Worm (Caenorhabditis elegans) whole organism, L2 larva: ENCODE measurements around the gene H12D21.6.

ENCODE experiments used
- F13H6.1 ChIP-seq: sonication (generic microtip); optimal IDR thresholded peaks from 2 replicates; lab custom pipeline; 2016; ENCODE audit warnings: missing genetic modification characterization, missing compliant biosample characterization
- R02D3.7 ChIP-seq: fragments of 150-350 bp; optimal IDR thresholded peaks from 2 replicates; lab custom pipeline; 2014; ENCODE audit warnings: missing biosample characterization, missing genetic modification characterization
- Y55F3AM.14 ChIP-seq: fragments of 200-800 bp; sonication (Bioruptor generic); optimal IDR thresholded peaks from 2 replicates; lab custom pipeline; 2018; ENCODE audit warnings: mild to moderate bottlenecking, missing genetic modification characterization, missing compliant biosample characterization
- ZK546.5 ChIP-seq: sonication (generic microtip); optimal IDR thresholded peaks from 2 replicates; lab custom pipeline; 2017; ENCODE audit warnings: missing biosample characterization, missing genetic modification characterization
- alr-1 ChIP-seq: fragments of 150-350 bp; optimal IDR thresholded peaks from 2 replicates; lab custom pipeline; 2014; ENCODE audit warnings: missing biosample characterization, missing genetic modification characterization
- aly-2 ChIP-seq: fragments of 150-350 bp; optimal IDR thresholded peaks from 2 replicates; lab custom pipeline; 2014; ENCODE audit warnings: missing biosample characterization, missing genetic modification characterization
- blmp-1 ChIP-seq: sonication (generic microtip); optimal IDR thresholded peaks from 2 replicates; lab custom pipeline; 2017; ENCODE audit warnings: missing genetic modification characterization, mild to moderate bottlenecking, missing compliant biosample characterization, antibody characterized with exemption, moderate library complexity; ENCODE audit not compliant: insufficient read depth
- ceh-16 ChIP-seq: fragments of 150-350 bp; optimal IDR thresholded peaks from 2 replicates; lab custom pipeline; 2014; ENCODE audit warnings: missing biosample characterization, missing genetic modification characterization
- ceh-82 ChIP-seq: fragments of 150-350 bp; optimal IDR thresholded peaks from 2 replicates; lab custom pipeline; 2014; ENCODE audit warnings: missing biosample characterization, missing genetic modification characterization
- crh-2 ChIP-seq: sonication (generic microtip); optimal IDR thresholded peaks from 2 replicates; lab custom pipeline; 2017; ENCODE audit warnings: missing biosample characterization, missing genetic modification characterization
- dmd-4 ChIP-seq: sonication (generic microtip); optimal IDR thresholded peaks from 2 replicates; lab custom pipeline; 2017; ENCODE audit warnings: missing biosample characterization, missing genetic modification characterization
- egl-27 ChIP-seq: sonication (generic microtip); optimal IDR thresholded peaks from 3 replicates; lab custom pipeline; 2017; ENCODE audit warnings: missing biosample characterization, missing genetic modification reagents, missing genetic modification characterization
- elt-3 ChIP-seq: sonication (generic microtip); optimal IDR thresholded peaks from 2 replicates; lab custom pipeline; 2017; ENCODE audit warnings: missing biosample characterization, missing genetic modification characterization
- fos-1 ChIP-seq: fragments of 150-350 bp; optimal IDR thresholded peaks from 2 replicates; lab custom pipeline; 2014; ENCODE audit warnings: missing biosample characterization, missing genetic modification characterization
- gmeb-1 ChIP-seq: fragments of 150-350 bp; optimal IDR thresholded peaks from 2 replicates; lab custom pipeline; 2014; ENCODE audit warnings: missing biosample characterization, missing genetic modification characterization
- lin-11 ChIP-seq: fragments of 150-350 bp; sonication (generic microtip); optimal IDR thresholded peaks from 2 replicates; lab custom pipeline; 2014; ENCODE audit warnings: missing biosample characterization, missing genetic modification characterization, inconsistent platforms, mixed read lengths
- lin-13 ChIP-seq: fragments of 150-350 bp; optimal IDR thresholded peaks from 2 replicates; lab custom pipeline; 2014; ENCODE audit warnings: missing biosample characterization, missing genetic modification reagents, missing genetic modification characterization
- lin-39 ChIP-seq: fragments of 150-350 bp; optimal IDR thresholded peaks from 2 replicates; lab custom pipeline; 2014; ENCODE audit warnings: missing biosample characterization, missing genetic modification reagents, missing genetic modification characterization
- lsy-2 ChIP-seq, 2 experiments: fragments of 150-350 bp in 1 of 2; sonication (generic microtip) in 1 of 2; optimal IDR thresholded peaks; 2 replicates each; lab custom pipeline; 2014 to 2017; ENCODE audit warnings: missing biosample characterization in 2 of 2, missing genetic modification characterization in 2 of 2
- mbf-1 ChIP-seq: sonication (generic microtip); optimal IDR thresholded peaks from 2 replicates; lab custom pipeline; 2017; ENCODE audit warnings: missing biosample characterization, missing genetic modification characterization
- mdl-1 ChIP-seq, 2 experiments: fragments of 150-350 bp in 1 of 2; sonication (generic microtip) in 1 of 2; optimal IDR thresholded peaks; 2 replicates each; lab custom pipeline; 2017; ENCODE audit warnings: missing biosample characterization in 2 of 2, missing genetic modification characterization in 2 of 2
- nhr-11 ChIP-seq: fragments of 150-350 bp; optimal IDR thresholded peaks from 2 replicates; lab custom pipeline; 2014; ENCODE audit warnings: missing biosample characterization, missing genetic modification characterization
- nhr-21 ChIP-seq: fragments of 150-350 bp; optimal IDR thresholded peaks from 2 replicates; lab custom pipeline; 2014; ENCODE audit warnings: missing biosample characterization, missing genetic modification characterization
- nhr-23 ChIP-seq: fragments of 150-350 bp; optimal IDR thresholded peaks from 2 replicates; lab custom pipeline; 2014; ENCODE audit warnings: missing biosample characterization, missing genetic modification reagents, missing genetic modification characterization
- nhr-237 ChIP-seq: fragments of 150-350 bp; optimal IDR thresholded peaks from 2 replicates; lab custom pipeline; 2014; ENCODE audit warnings: missing biosample characterization, missing genetic modification characterization
- nhr-25 ChIP-seq: fragments of 150-350 bp; sonication (generic microtip); optimal IDR thresholded peaks from 3 replicates; lab custom pipeline; 2014; ENCODE audit warnings: missing biosample characterization, missing genetic modification characterization
- nhr-77 ChIP-seq: fragments of 150-350 bp; optimal IDR thresholded peaks from 2 replicates; lab custom pipeline; 2014; ENCODE audit warnings: missing biosample characterization, missing genetic modification characterization
- peb-1 ChIP-seq: fragments of 150-350 bp; optimal IDR thresholded peaks from 2 replicates; lab custom pipeline; 2014; ENCODE audit warnings: missing biosample characterization, missing genetic modification characterization
- skn-1 ChIP-seq: sonication (generic microtip); optimal IDR thresholded peaks from 2 replicates; lab custom pipeline; 2017; ENCODE audit warnings: missing biosample characterization, missing genetic modification characterization
- sma-3 ChIP-seq: sonication (generic microtip); optimal IDR thresholded peaks from 2 replicates; lab custom pipeline; 2016; ENCODE audit warnings: missing genetic modification reagents, missing genetic modification characterization, missing compliant biosample characterization
- sma-9 ChIP-seq, 2 experiments: fragments of 150-350 bp in 1 of 2; sonication (generic microtip) in 1 of 2; optimal IDR thresholded peaks; 2 replicates each; lab custom pipeline; 2014 to 2016; ENCODE audit warnings: missing genetic modification characterization in 2 of 2, mild to moderate bottlenecking in 1 of 2, missing biosample characterization in 1 of 2, missing compliant biosample characterization in 1 of 2, missing genetic modification reagents in 1 of 2, moderate library complexity in 1 of 2
- unc-39 ChIP-seq: fragments of 150-350 bp; optimal IDR thresholded peaks from 2 replicates; lab custom pipeline; 2014; ENCODE audit warnings: missing biosample characterization, missing genetic modification characterization
- unc-62 ChIP-seq: fragments of 150-350 bp; optimal IDR thresholded peaks from 2 replicates; lab custom pipeline; 2014; ENCODE audit warnings: missing biosample characterization, missing genetic modification reagents, missing genetic modification characterization
- zag-1 ChIP-seq: fragments of 150-350 bp; optimal IDR thresholded peaks from 2 replicates; lab custom pipeline; 2014; ENCODE audit warnings: missing biosample characterization, missing genetic modification characterization
- ztf-11 ChIP-seq: sonication (generic microtip); optimal IDR thresholded peaks from 2 replicates; lab custom pipeline; 2017; ENCODE audit warnings: missing biosample characterization, missing genetic modification characterization
- ztf-4 ChIP-seq: fragments of 150-350 bp; optimal IDR thresholded peaks from 2 replicates; lab custom pipeline; 2014; ENCODE audit warnings: missing biosample characterization, missing genetic modification characterization

The H12D21.6 gene

ce11 chrV:14897731-14898130 lies at the start of gene H12D21.6:
TSS of gene H12D21.6 (minus strand) at chrV:14897831.
- TF ChIP-seq lin-13 (no peak), lsy-2 (tag; optimal IDR thresholded peaks at IDR 0.05; lab: Kevin White, UChicago) (no peak), lin-11 (tag; lab: Kevin White, UChicago) (no peak), aly-2 (tag; lab: Kevin White, UChicago) (no peak), nhr-11 (no peak), Y55F3AM.14 (GFP tag; lab: Kevin White, UChicago) (no peak), ztf-11 (no peak), ztf-4 (tag; lab: Kevin White, UChicago) (no peak), gmeb-1 (tag; lab: Kevin White, UChicago) (no peak), sma-9 (GFP tag; optimal IDR thresholded peaks at IDR 0.05; lab: Kevin White, UChicago) (no peak), sma-9 (tag; optimal IDR thresholded peaks at IDR 0.05; lab: Kevin White, UChicago) (no peak)

DNA sequence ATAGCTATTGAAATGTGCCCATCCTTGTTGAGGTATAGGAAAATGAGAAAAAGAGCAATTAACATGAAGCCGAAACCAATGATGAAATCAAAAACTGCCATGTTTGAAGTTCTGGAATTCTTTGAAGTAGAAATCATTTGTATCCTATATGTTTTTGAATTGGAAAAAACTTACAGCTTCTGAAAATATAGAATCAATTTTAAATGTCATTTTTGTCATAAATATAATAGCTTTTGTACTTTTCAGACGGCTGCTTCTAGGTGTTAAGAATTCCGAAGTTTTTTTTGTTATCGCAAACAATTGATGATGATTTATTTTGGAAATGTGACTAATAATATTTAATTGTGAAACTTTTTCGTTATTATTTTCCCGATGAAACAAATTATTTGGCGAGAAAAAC lies 49.4 kb upstream of the H12D21.6 start, which contains the start of gene C30G7.4:
Gene C30G7.4, minus strand, starts transcription at position 101 of the 400 bp plus-strand sequence.
- TF ChIP-seq ceh-82 (tag; lab: Kevin White, UChicago) (no peak), nhr-21 (tag; lab: Kevin White, UChicago) (no peak), aly-2 (tag; lab: Kevin White, UChicago) (no peak), egl-27 (tag; lab: Kevin White, UChicago) (no peak), peb-1 (tag; lab: Kevin White, UChicago) (no peak), crh-2 (tag; lab: Kevin White, UChicago) (no peak), R02D3.7 (tag; lab: Kevin White, UChicago) (no peak), zag-1 (tag; lab: Kevin White, UChicago) (no peak), elt-3 (no peak), nhr-23 (no peak), ZK546.5 (tag; lab: Kevin White, UChicago) (no peak), blmp-1 (tag; lab: Kevin White, UChicago) (no peak), lin-39 (tag; lab: Kevin White, UChicago) (no peak), unc-62 (GFP tag; lab: Kevin White, UChicago) (no peak), skn-1 (tag; lab: Kevin White, UChicago) (no peak), nhr-25 (tag; lab: Kevin White, UChicago) (no peak), lin-11 (tag; lab: Kevin White, UChicago) (no peak), dmd-4 (no peak)

DNA sequence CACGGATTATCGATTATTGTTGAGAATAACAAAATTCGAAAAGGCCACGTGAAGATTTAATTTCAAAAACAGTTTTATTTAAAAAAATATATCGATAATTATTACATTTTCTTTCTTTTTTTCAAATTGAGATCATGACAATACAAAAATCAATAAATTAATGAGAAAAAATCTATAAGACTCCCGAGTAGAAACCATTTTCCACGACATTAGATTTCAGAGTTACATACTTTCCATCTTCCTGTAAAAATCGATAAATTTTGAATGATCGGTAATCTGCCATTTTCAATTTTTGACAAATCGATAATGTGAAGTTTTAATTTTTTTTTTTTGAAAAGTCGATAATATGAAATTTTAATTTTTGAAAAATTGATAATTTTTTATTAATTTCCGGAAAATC lies 48.1 kb upstream of the H12D21.6 start, which contains the start of gene C30G7.3:
Gene C30G7.3, minus strand, starts transcription at position 8 of the 400 bp plus-strand sequence.
- TF ChIP-seq Y55F3AM.14 (GFP tag; lab: Kevin White, UChicago) (no peak), skn-1 (tag; lab: Kevin White, UChicago) (no peak), nhr-25 (tag; lab: Kevin White, UChicago) (no peak), ZK546.5 (tag; lab: Kevin White, UChicago) (no peak), alr-1 (tag; lab: Kevin White, UChicago) (no peak), sma-9 (GFP tag; optimal IDR thresholded peaks at IDR 0.05; lab: Kevin White, UChicago) (no peak), sma-9 (tag; optimal IDR thresholded peaks at IDR 0.05; lab: Kevin White, UChicago) (no peak), F13H6.1 (tag; lab: Kevin White, UChicago) (no peak), ceh-16 (no peak), unc-39 (tag; lab: Kevin White, UChicago) (no peak), zag-1 (tag; lab: Kevin White, UChicago) (no peak), aly-2 (tag; lab: Kevin White, UChicago) (no peak), mdl-1 (tag; optimal IDR thresholded peaks at IDR 0.05; lab: Kevin White, UChicago) (no peak), blmp-1 (tag; lab: Kevin White, UChicago) (no peak), mbf-1 (no peak), elt-3 (no peak), nhr-237 (tag; lab: Kevin White, UChicago) (no peak), sma-3 (GFP tag; lab: Kevin White, UChicago) (no peak)
- TF ChIP-seq, all 48 proteins: peak for 0

DNA sequence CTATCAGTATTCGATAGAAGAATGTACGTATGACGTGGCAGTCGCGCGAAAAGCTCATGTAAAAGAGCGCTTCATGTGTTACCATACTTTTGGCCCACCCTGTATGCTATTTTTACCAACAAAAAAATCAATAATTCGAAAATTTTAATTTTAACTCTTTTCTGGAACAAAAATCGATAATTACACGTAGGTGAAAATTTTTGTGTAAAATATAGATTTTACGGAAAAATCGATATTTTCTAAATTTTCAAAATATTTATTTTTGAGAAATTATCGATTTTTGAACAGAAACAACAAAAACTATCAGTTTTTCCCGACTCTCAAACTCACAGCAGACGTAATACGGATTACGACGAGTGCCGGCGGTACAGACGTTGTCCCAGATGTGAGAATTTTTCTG lies 47.5 kb upstream of the H12D21.6 start:
- TF ChIP-seq ZK546.5 (tag; lab: Kevin White, UChicago) (no peak), nhr-23 (no peak), nhr-77 (tag; lab: Kevin White, UChicago) (no peak), unc-39 (tag; lab: Kevin White, UChicago) (no peak), skn-1 (tag; lab: Kevin White, UChicago) (no peak), fos-1 (no peak), nhr-25 (tag; lab: Kevin White, UChicago) (no peak)
